Fruit fly (Drosophila melanogaster) whole organism, embryonic: ENCODE results near the gene Cyp6a18.
A peak's percentile ranks its signal among the peaks of the same experiment; 100 is the strongest.

ENCODE experiments used
- Aef1 ChIP-seq: fragments of 200-800 bp; sonication (Bioruptor generic); IDR thresholded peaks from 3 replicates; pipeline ENCODE4 v1.3.6; 2022; ENCODE audit warnings: missing biosample characterization, missing genetic modification characterization
- Atf-2 ChIP-seq: fragments of 200-800 bp; sonication (Bioruptor generic); optimal IDR thresholded peaks from 2 replicates; lab custom pipeline; 2016; ENCODE audit warnings: missing biosample characterization, missing genetic modification characterization
- Bgb ChIP-seq: fragments of 200-800 bp; sonication (Bioruptor generic); IDR thresholded peaks from 2 replicates; pipeline ENCODE4 v1.3.6; 2022; ENCODE audit warnings: missing biosample characterization, missing genetic modification characterization; ENCODE audit not compliant: partially characterized antibody
- CG11085 ChIP-seq: fragments of 200-800 bp; sonication (Bioruptor generic); IDR thresholded peaks from 2 replicates; pipeline ENCODE4 v1.3.6; 2022; ENCODE audit warnings: missing biosample characterization, missing genetic modification characterization
- CG12942 ChIP-seq: fragments of 200-800 bp; sonication (Bioruptor generic); optimal IDR thresholded peaks from 3 replicates; lab custom pipeline; 2016; ENCODE audit warnings: missing biosample characterization, missing genetic modification characterization
- CG13624 ChIP-seq: fragments of 200-800 bp; sonication (Bioruptor generic); optimal IDR thresholded peaks from 2 replicates; lab custom pipeline; 2016; ENCODE audit warnings: missing biosample characterization, missing genetic modification characterization
- CG13775 ChIP-seq: fragments of 200-800 bp; sonication (Bioruptor generic); optimal IDR thresholded peaks from 3 replicates; lab custom pipeline; 2017; ENCODE audit warnings: missing biosample characterization, mild to moderate bottlenecking, missing genetic modification characterization
- CG1602 ChIP-seq: fragments of 200-800 bp; sonication (Bioruptor generic); optimal IDR thresholded peaks from 3 replicates; lab custom pipeline; 2016; ENCODE audit warnings: missing biosample characterization, missing genetic modification characterization
- CG17359 ChIP-seq: fragments of 200-800 bp; sonication (Bioruptor generic); optimal IDR thresholded peaks from 3 replicates; lab custom pipeline; 2018; ENCODE audit warnings: missing biosample characterization, mild to moderate bottlenecking, missing genetic modification characterization, moderate library complexity
- CG17385 ChIP-seq: fragments of 200-800 bp; sonication (Bioruptor generic); optimal IDR thresholded peaks from 3 replicates; lab custom pipeline; 2018; ENCODE audit warnings: missing biosample characterization, mild to moderate bottlenecking, missing genetic modification characterization
- CG1792 ChIP-seq: fragments of 200-800 bp; sonication (Bioruptor generic); optimal IDR thresholded peaks from 2 replicates; lab custom pipeline; 2016; ENCODE audit warnings: missing biosample characterization, missing genetic modification characterization
- CG1832 ChIP-seq: fragments of 200-800 bp; sonication (Bioruptor generic); optimal IDR thresholded peaks from 2 replicates; lab custom pipeline; 2017; ENCODE audit warnings: missing biosample characterization, mild to moderate bottlenecking, missing genetic modification characterization, inconsistent platforms
- CG2116 ChIP-seq: fragments of 200-800 bp; sonication (Bioruptor generic); optimal IDR thresholded peaks from 3 replicates; lab custom pipeline; 2018; ENCODE audit warnings: missing biosample characterization, mild to moderate bottlenecking, missing genetic modification characterization
- CG3065 ChIP-seq: fragments of 200-800 bp; sonication (Bioruptor generic); optimal IDR thresholded peaks from 2 replicates; lab custom pipeline; 2016; ENCODE audit warnings: missing biosample characterization, missing genetic modification characterization
- CG34224 ChIP-seq: fragments of 200-800 bp; sonication (Bioruptor generic); IDR thresholded peaks from 3 replicates; pipeline ENCODE4 v1.3.6; 2022; ENCODE audit warnings: missing biosample characterization, missing genetic modification characterization; ENCODE audit not compliant: partially characterized antibody
- CG42726 ChIP-seq: fragments of 200-800 bp; sonication (Bioruptor generic); IDR thresholded peaks from 2 replicates; pipeline ENCODE4 v1.3.6; 2022; ENCODE audit warnings: missing biosample characterization, missing genetic modification characterization; ENCODE audit not compliant: partially characterized antibody
- CG7357 ChIP-seq: fragments of 200-800 bp; sonication (Bioruptor generic); IDR thresholded peaks from 3 replicates; pipeline ENCODE4 v1.3.6; 2022; ENCODE audit warnings: missing biosample characterization, missing genetic modification characterization
- CG7556 ChIP-seq: fragments of 200-800 bp; sonication (Bioruptor generic); optimal IDR thresholded peaks from 2 replicates; lab custom pipeline; 2017; ENCODE audit warnings: missing biosample characterization, mild to moderate bottlenecking, missing genetic modification characterization
- CG7745 ChIP-seq: fragments of 200-800 bp; sonication (Bioruptor generic); optimal IDR thresholded peaks from 2 replicates; lab custom pipeline; 2018; ENCODE audit warnings: missing biosample characterization, mild to moderate bottlenecking, missing genetic modification characterization, moderate library complexity
- CG7839 ChIP-seq: fragments of 200-800 bp; sonication (Bioruptor generic); optimal IDR thresholded peaks from 3 replicates; lab custom pipeline; 2018; ENCODE audit warnings: missing biosample characterization, mild to moderate bottlenecking, missing genetic modification characterization, moderate library complexity
- CHES-1-like ChIP-seq: fragments of 200-800 bp; sonication (Bioruptor generic); optimal IDR thresholded peaks from 2 replicates; lab custom pipeline; 2016; ENCODE audit warnings: missing biosample characterization, missing genetic modification characterization
- Deaf1 ChIP-seq: fragments of 200-800 bp; optimal IDR thresholded peaks from 3 replicates; lab custom pipeline; 2019; ENCODE audit warnings: missing biosample characterization, mild to moderate bottlenecking, missing genetic modification characterization, moderate library complexity
- Dref ChIP-seq: fragments of 200-800 bp; sonication (Bioruptor generic); IDR thresholded peaks from 2 replicates; pipeline ENCODE4 v1.3.6; 2022; ENCODE audit warnings: missing biosample characterization, missing genetic modification characterization
- Gug ChIP-seq: fragments of 200-800 bp; sonication (Bioruptor generic); IDR thresholded peaks from 4 replicates; pipeline ENCODE4 v1.3.6; 2022; ENCODE audit warnings: missing biosample characterization, missing genetic modification characterization
- Hmr ChIP-seq: fragments of 200-800 bp; sonication (Bioruptor generic); optimal IDR thresholded peaks from 3 replicates; lab custom pipeline; 2017; ENCODE audit warnings: mild to moderate bottlenecking, missing biosample characterization, missing genetic modification reagents, missing genetic modification characterization
- Mrtf ChIP-seq: fragments of 200-800 bp; sonication (Bioruptor generic); IDR thresholded peaks from 3 replicates; pipeline ENCODE4 v1.3.6; 2022; ENCODE audit warnings: missing biosample characterization, missing genetic modification characterization
- Myb ChIP-seq: fragments of 200-800 bp; sonication (Bioruptor generic); optimal IDR thresholded peaks from 2 replicates; lab custom pipeline; 2016; ENCODE audit warnings: missing biosample characterization, missing genetic modification characterization
- Opbp ChIP-seq: fragments of 200-800 bp; sonication (Bioruptor generic); IDR thresholded peaks from 3 replicates; pipeline ENCODE4 v1.3.6; 2022; ENCODE audit warnings: missing biosample characterization, missing genetic modification characterization; ENCODE audit not compliant: partially characterized antibody
- Sox100B ChIP-seq: fragments of 200-800 bp; sonication (Bioruptor generic); optimal IDR thresholded peaks from 3 replicates; lab custom pipeline; 2018; ENCODE audit warnings: missing biosample characterization, mild to moderate bottlenecking, missing genetic modification characterization
- YL-1 ChIP-seq: fragments of 200-800 bp; sonication (Bioruptor generic); optimal IDR thresholded peaks from 3 replicates; lab custom pipeline; 2017; ENCODE audit warnings: missing biosample characterization, mild to moderate bottlenecking, missing genetic modification characterization
- ab ChIP-seq: fragments of 200-800 bp; sonication (Bioruptor generic); optimal IDR thresholded peaks from 2 replicates; lab custom pipeline; 2016; ENCODE audit warnings: missing biosample characterization, missing genetic modification characterization
- br ChIP-seq: fragments of >200 bp; optimal IDR thresholded peaks from 2 replicates; lab custom pipeline; 2017
- chinmo ChIP-seq: fragments of 200-800 bp; sonication (Bioruptor generic); IDR thresholded peaks from 4 replicates; pipeline ENCODE4 v1.3.6; 2022; ENCODE audit warnings: missing biosample characterization, missing genetic modification characterization; ENCODE audit not compliant: partially characterized antibody
- crp ChIP-seq, 2 experiments: fragments of 200-800 bp; sonication (Bioruptor generic); optimal IDR thresholded peaks; 2 replicates in 1 of 2; 3 replicates in 1 of 2; lab custom pipeline; 2017; ENCODE audit warnings: missing biosample characterization in 2 of 2, missing genetic modification characterization in 2 of 2, mild to moderate bottlenecking in 1 of 2, moderate library complexity in 1 of 2
- danr ChIP-seq: fragments of 200-800 bp; sonication (Bioruptor generic); IDR thresholded peaks from 2 replicates; pipeline ENCODE4 v1.3.6; 2022; ENCODE audit warnings: missing biosample characterization, missing genetic modification characterization
- dmrt11E ChIP-seq: fragments of 200-800 bp; sonication (Bioruptor generic); optimal IDR thresholded peaks from 3 replicates; lab custom pipeline; 2018; ENCODE audit warnings: missing biosample characterization, mild to moderate bottlenecking, missing genetic modification characterization, moderate library complexity
- ewg ChIP-seq: fragments of 200-800 bp; sonication (Bioruptor generic); optimal IDR thresholded peaks from 3 replicates; lab custom pipeline; 2017; ENCODE audit warnings: mild to moderate bottlenecking, missing biosample characterization, missing genetic modification reagents, missing genetic modification characterization
- jigr1 ChIP-seq: fragments of 200-800 bp; sonication (Bioruptor generic); IDR thresholded peaks from 3 replicates; pipeline ENCODE4 v1.3.6; 2022; ENCODE audit warnings: missing biosample characterization, missing genetic modification characterization
- kni ChIP-seq: fragments of 200-800 bp; sonication (Bioruptor generic); optimal IDR thresholded peaks from 3 replicates; lab custom pipeline; 2017; ENCODE audit warnings: mild to moderate bottlenecking, missing biosample characterization, missing genetic modification reagents, missing genetic modification characterization
- mam ChIP-seq: fragments of 200-800 bp; sonication (Bioruptor generic); optimal IDR thresholded peaks from 3 replicates; lab custom pipeline; 2016; ENCODE audit warnings: missing biosample characterization, missing genetic modification characterization
- mirr ChIP-seq: fragments of 200-800 bp; sonication (Bioruptor generic); optimal IDR thresholded peaks from 3 replicates; lab custom pipeline; 2018; ENCODE audit warnings: missing biosample characterization, mild to moderate bottlenecking, missing genetic modification characterization
- onecut ChIP-seq: fragments of 200-800 bp; sonication (Bioruptor generic); IDR thresholded peaks from 2 replicates; pipeline ENCODE4 v1.3.6; 2022; ENCODE audit warnings: missing biosample characterization, missing genetic modification characterization
- phol ChIP-seq: fragments of 200-800 bp; sonication (Bioruptor generic); optimal IDR thresholded peaks from 3 replicates; lab custom pipeline; 2018; ENCODE audit warnings: missing biosample characterization, mild to moderate bottlenecking, missing genetic modification characterization, moderate library complexity
- pnt ChIP-seq: fragments of 200-800 bp; sonication (Bioruptor generic); optimal IDR thresholded peaks from 3 replicates; lab custom pipeline; 2016; ENCODE audit warnings: missing biosample characterization, missing genetic modification characterization
- prd ChIP-seq, 3 experiments: fragments of >200 bp in 2 of 3; fragments of 200-800 bp in 1 of 3; sonication (Bioruptor generic) in 1 of 3; optimal IDR thresholded peaks in 2 of 3; IDR thresholded peaks in 1 of 3; 2 replicates in 2 of 3; 3 replicates in 1 of 3; pipeline versions ENCODE4 v1.3.6 to Lab custom; 2017 to 2022; ENCODE audit warnings: missing biosample characterization in 1 of 3, missing genetic modification characterization in 1 of 3
- repo ChIP-seq: fragments of 200-800 bp; sonication (Bioruptor generic); optimal IDR thresholded peaks from 2 replicates; lab custom pipeline; 2016; ENCODE audit warnings: missing biosample characterization, missing genetic modification characterization
- sd ChIP-seq: fragments of 200-800 bp; sonication (Bioruptor generic); optimal IDR thresholded peaks from 3 replicates; lab custom pipeline; 2018; ENCODE audit warnings: missing biosample characterization, mild to moderate bottlenecking, missing genetic modification characterization, moderate library complexity
- sob ChIP-seq: fragments of 200-800 bp; sonication (Bioruptor generic); IDR thresholded peaks from 2 replicates; pipeline ENCODE4 v1.3.6; 2022; ENCODE audit warnings: missing biosample characterization, missing genetic modification characterization
- sr ChIP-seq: fragments of 200-800 bp; sonication (Bioruptor generic); IDR thresholded peaks from 3 replicates; pipeline ENCODE4 v1.3.6; 2022; ENCODE audit warnings: missing biosample characterization, missing genetic modification characterization
- trh ChIP-seq: fragments of 200-800 bp; sonication (Bioruptor generic); optimal IDR thresholded peaks from 2 replicates; lab custom pipeline; 2016; ENCODE audit warnings: missing biosample characterization, missing genetic modification characterization

Gene Cyp6a18

dm6 chr3R:27437308-27437707 is 41.2 kb upstream of the Cyp6a18 start, which contains the start of gene side (continued):
- TF ChIP-seq mam: no peak
- TF ChIP-seq Mrtf (GFP tag; lab: Robert Waterston, UW): no peak
- TF ChIP-seq phol (tag; lab: Kevin White, UChicago): no peak
- TF ChIP-seq CG7556 (GFP tag; lab: Kevin White, UChicago): no peak
- TF ChIP-seq Dref: no peak
- peak; percentile 95 for TF ChIP-seq Deaf1
- TF ChIP-seq Opbp (GFP tag; lab: Robert Waterston, UW): no peak
- TF ChIP-seq prd (optimal IDR thresholded peaks at IDR 0.05; lab: Kevin White, UChicago): no peak
- no peak for TF ChIP-seq prd (GFP tag; IDR thresholded peaks at IDR 0.05; lab: Robert Waterston, UW)
- TF ChIP-seq CG12942: no peak
- TF ChIP-seq Aef1 (GFP tag; lab: Robert Waterston, UW): no peak
- no peak for TF ChIP-seq ab
- TF ChIP-seq CG42726 (GFP tag; lab: Robert Waterston, UW): peak; percentile 53; the same call in 1 of the 2 replicates
- no peak for TF ChIP-seq crp (GFP tag; optimal IDR thresholded peaks at IDR 0.05; lab: Kevin White, UChicago)
- TF ChIP-seq trh (GFP tag; lab: Kevin White, UChicago): no peak
- TF ChIP-seq CG7745 (tag; lab: Kevin White, UChicago): no peak
- no peak for TF ChIP-seq CG7357 (GFP tag; lab: Robert Waterston, UW)
- TF ChIP-seq CG11085 (GFP tag; lab: Robert Waterston, UW): no peak
- TF ChIP-seq pnt (GFP tag; lab: Kevin White, UChicago): no peak
- TF ChIP-seq Myb (GFP tag; lab: Kevin White, UChicago): no peak
- TF ChIP-seq CG7839 (tag; lab: Kevin White, UChicago): no peak
- TF ChIP-seq CG17359 (tag; lab: Kevin White, UChicago): no peak
- no peak for TF ChIP-seq CHES-1-like (GFP tag; lab: Kevin White, UChicago)
- TF ChIP-seq CG1832: no peak
- TF ChIP-seq CG17385: no peak
- TF ChIP-seq YL-1: no peak
- no peak for TF ChIP-seq repo (GFP tag; lab: Kevin White, UChicago)
- 0 out of 3 replicates have a peak, but pooled peaks have one; percentile 27 for TF ChIP-seq CG34224 (GFP tag; lab: Robert Waterston, UW)
- TF ChIP-seq sd (tag; lab: Kevin White, UChicago): no peak
- no peak for TF ChIP-seq danr (GFP tag; lab: Robert Waterston, UW)
- TF ChIP-seq br (lab: Kevin White, UChicago): no peak
- no peak for TF ChIP-seq CG2116
- TF ChIP-seq dmrt11E: no peak
- no peak for TF ChIP-seq mirr (GFP tag; lab: Kevin White, UChicago)
- no peak for TF ChIP-seq jigr1 (GFP tag; lab: Robert Waterston, UW)
- TF ChIP-seq CG3065: no peak
- peak; percentile 33; the same call in 1 of the 2 replicates for TF ChIP-seq Bgb
- peak; percentile 12 for TF ChIP-seq Hmr (GFP tag; lab: Kevin White, UChicago)
- TF ChIP-seq onecut (GFP tag; lab: Robert Waterston, UW): peak; percentile 24; the same call in 1 of the 2 replicates
- no peak for TF ChIP-seq CG13624 (GFP tag; lab: Kevin White, UChicago)
- TF ChIP-seq CG13775 (GFP tag; lab: Kevin White, UChicago): no peak
- TF ChIP-seq sr (GFP tag; lab: Robert Waterston, UW): no peak
- no peak for TF ChIP-seq kni (GFP tag; lab: Kevin White, UChicago)
- no peak for TF ChIP-seq ewg (GFP tag; lab: Kevin White, UChicago)
- no peak for TF ChIP-seq Gug (GFP tag; lab: Robert Waterston, UW)
- TF ChIP-seq CG1602: no peak
- no peak for TF ChIP-seq CG1792 (GFP tag; lab: Kevin White, UChicago)
- no peak for TF ChIP-seq Atf-2 (GFP tag; lab: Kevin White, UChicago)
- 0 out of 2 replicates have a peak, but pooled peaks have one; percentile 18 for TF ChIP-seq sob (GFP tag; lab: Robert Waterston, UW)
- TF ChIP-seq Sox100B (GFP tag; lab: Kevin White, UChicago): no peak
- 0 out of 4 replicates have a peak, but pooled peaks have one; percentile 34 for TF ChIP-seq chinmo
